Worm (Caenorhabditis elegans) whole organism, mixed stage, embryonic: ENCODE measurements around the gene F41G3.5.

Source experiments
- ces-1 ChIP-seq: fragments of 150-350 bp; optimal IDR thresholded peaks from 2 replicates; lab custom pipeline; 2014; ENCODE audit warnings: missing biosample characterization, missing genetic modification reagents, missing genetic modification characterization
- elt-1 ChIP-seq: sonication (generic microtip); optimal IDR thresholded peaks from 2 replicates; lab custom pipeline; 2017; ENCODE audit warnings: missing genetic modification characterization, mild to moderate bottlenecking, missing compliant biosample characterization, antibody characterized with exemption, moderate library complexity, borderline replicate concordance; ENCODE audit not compliant: insufficient read depth
- ham-2 ChIP-seq: fragments of 200-800 bp; sonication (Bioruptor generic); optimal IDR thresholded peaks from 2 replicates; lab custom pipeline; 2018; ENCODE audit warnings: mild to moderate bottlenecking, missing genetic modification characterization, missing compliant biosample characterization
- hlh-1 ChIP-seq: fragments of 150-350 bp; optimal IDR thresholded peaks from 2 replicates; lab custom pipeline; 2014; ENCODE audit warnings: missing biosample characterization, missing genetic modification reagents, missing genetic modification characterization
- lin-13 ChIP-seq: fragments of 150-350 bp; optimal IDR thresholded peaks from 2 replicates; lab custom pipeline; 2014; ENCODE audit warnings: missing biosample characterization, missing genetic modification characterization
- lsy-2 ChIP-seq: fragments of 150-350 bp; optimal IDR thresholded peaks from 2 replicates; lab custom pipeline; 2014; ENCODE audit warnings: missing biosample characterization, missing genetic modification characterization
- nhr-237 ChIP-seq: fragments of 150-350 bp; optimal IDR thresholded peaks from 2 replicates; lab custom pipeline; 2014; ENCODE audit warnings: missing biosample characterization, missing genetic modification characterization
- nhr-28 ChIP-seq: fragments of 150-350 bp; optimal IDR thresholded peaks from 2 replicates; lab custom pipeline; 2014; ENCODE audit warnings: missing biosample characterization, missing genetic modification characterization
- pha-4 ChIP-seq: fragments of 150-350 bp; optimal IDR thresholded peaks from 2 replicates; lab custom pipeline; 2018; ENCODE audit warnings: missing biosample characterization, missing genetic modification reagents, missing genetic modification characterization
- snpc-4 ChIP-seq: fragments of 150-350 bp; optimal IDR thresholded peaks from 2 replicates; lab custom pipeline; 2014; ENCODE audit warnings: missing biosample characterization, missing genetic modification characterization
- unc-62 ChIP-seq: fragments of 150-350 bp; optimal IDR thresholded peaks from 2 replicates; lab custom pipeline; 2014; ENCODE audit warnings: missing biosample characterization, missing genetic modification reagents, missing genetic modification characterization
- zip-8 ChIP-seq: fragments of 150-350 bp; optimal IDR thresholded peaks from 2 replicates; lab custom pipeline; 2014; ENCODE audit warnings: missing biosample characterization, missing genetic modification characterization
- ztf-11 ChIP-seq: fragments of 150-350 bp; optimal IDR thresholded peaks from 2 replicates; lab custom pipeline; 2014; ENCODE audit warnings: missing biosample characterization, missing genetic modification characterization

DNA sequence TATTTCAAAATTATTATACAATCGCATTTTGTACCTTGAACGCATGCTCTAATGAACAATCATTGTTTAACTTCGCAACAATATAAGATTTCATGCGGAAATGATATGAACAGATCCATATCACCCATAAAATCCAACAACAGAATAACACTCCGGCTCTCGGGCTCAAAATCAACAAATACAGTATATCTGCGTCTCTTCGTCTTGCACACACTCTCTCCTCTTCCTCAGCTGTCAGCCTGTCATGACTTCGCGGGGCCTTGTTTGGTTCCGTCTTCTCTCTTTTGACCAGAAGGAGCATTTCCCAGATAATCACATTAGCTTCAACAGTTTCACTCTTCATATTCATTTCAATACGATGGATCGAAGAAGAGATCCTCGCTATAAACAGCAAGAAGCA, 9.7 kb downstream of the F41G3.5 start, which contains the start of gene F41G3.3:
- TF ChIP-seq pha-4: no peak
- no peak for TF ChIP-seq lsy-2 (tag; lab: Kevin White, UChicago)
- no peak for TF ChIP-seq nhr-28
- TF ChIP-seq snpc-4 (tag; lab: Kevin White, UChicago): no peak
- TF ChIP-seq ham-2: no peak
- no peak for TF ChIP-seq zip-8 (tag; lab: Kevin White, UChicago)
- TF ChIP-seq ztf-11: no peak
- TF ChIP-seq ces-1 (GFP tag; lab: Kevin White, UChicago): no peak
- TF ChIP-seq lin-13: no peak
- TF ChIP-seq hlh-1 (tag; lab: Kevin White, UChicago): no peak
- no peak for TF ChIP-seq elt-1
- TF ChIP-seq unc-62: no peak
- TF ChIP-seq nhr-237 (tag; lab: Kevin White, UChicago): no peak
